In genomic region chr3R:23713901-23714300, dm6 we compare ENCODE assay signal across 5 fruit fly cellular contexts.
A peak's percentile ranks its signal among the peaks of the same experiment; 100 is the strongest.
TF ChIP-seq lines count a peak whose summit lies in the region.

No protein-coding gene starts in this region.

- peak; percentile 9 for TF ChIP-seq CTCF in whole organism, embryonic (GFP tag; optimal IDR thresholded peaks at IDR 0.05; lab: Kevin White, UChicago)

TF ChIP-seq in whole organism, adult, 20 proteins besides CTCF, POLR2A, EP300 and RAD21:
- TF ChIP-seq tj (GFP tag; optimal IDR thresholded peaks at IDR 0.05; lab: Kevin White, UChicago) (peak; percentile 11), Clk (GFP tag; optimal IDR thresholded peaks at IDR 0.05; lab: Kevin White, UChicago) (no peak), bab1 (GFP tag; optimal IDR thresholded peaks at IDR 0.05; lab: Kevin White, UChicago) (peak; percentile 4), Crg-1 (GFP tag; optimal IDR thresholded peaks at IDR 0.05; lab: Kevin White, UChicago) (no peak), CG7101 (tag; optimal IDR thresholded peaks at IDR 0.05; lab: Kevin White, UChicago) (no peak), ovo (GFP tag; optimal IDR thresholded peaks at IDR 0.05; lab: Kevin White, UChicago) (no peak), CG7045 (GFP tag; optimal IDR thresholded peaks at IDR 0.05; lab: Kevin White, UChicago) (no peak), kay (GFP tag; lab: Kevin White, UChicago; ENCODE audit: borderline replicate concordance) (no peak), cnc (optimal IDR thresholded peaks at IDR 0.05; lab: Kevin White, UChicago) (no peak), CG14711 (tag; optimal IDR thresholded peaks at IDR 0.05; lab: Kevin White, UChicago) (peak; percentile 22)

TF ChIP-seq in whole organism, embryonic, 481 proteins besides CTCF, POLR2A, EP300 and RAD21 (continues in another document):
- TF ChIP-seq ap (GFP tag; IDR thresholded peaks at IDR 0.05; lab: Robert Waterston, UW) (peak; percentile 51), danr (GFP tag; IDR thresholded peaks at IDR 0.05; lab: Robert Waterston, UW) (no peak), CG33213 (GFP tag; optimal IDR thresholded peaks at IDR 0.05; lab: Kevin White, UChicago) (peak; percentile 30), CG10959 (GFP tag; IDR thresholded peaks at IDR 0.05; lab: Robert Waterston, UW) (peak; percentile 13; the same call in 1 of the 2 replicates), CG17359 (tag; optimal IDR thresholded peaks at IDR 0.05; lab: Kevin White, UChicago) (peak; percentile 70), CG1602 (GFP tag; optimal IDR thresholded peaks at IDR 0.05; lab: Kevin White, UChicago) (peak; percentile 64), Sox100B (GFP tag; optimal IDR thresholded peaks at IDR 0.05; lab: Kevin White, UChicago) (peak; percentile 57), al (GFP tag; IDR thresholded peaks at IDR 0.05; lab: Robert Waterston, UW) (no peak), sr (GFP tag; IDR thresholded peaks at IDR 0.05; lab: Robert Waterston, UW) (no peak), CG30431 (GFP tag; optimal IDR thresholded peaks at IDR 0.05; lab: Kevin White, UChicago) (peak; percentile 48), CG34224 (GFP tag; IDR thresholded peaks at IDR 0.05; lab: Robert Waterston, UW; ENCODE audit: partially characterized antibody) (no peak), seq (GFP tag; IDR thresholded peaks at IDR 0.05; lab: Robert Waterston, UW) (0 out of 2 replicates have a peak, but pooled peaks have one; percentile 48), Lpt (GFP tag; optimal IDR thresholded peaks at IDR 0.05; lab: Kevin White, UChicago) (no peak), lov (optimal IDR thresholded peaks at IDR 0.05; lab: Kevin White, UChicago) (no peak), lov (GFP tag; IDR thresholded peaks at IDR 0.05; lab: Robert Waterston, UW) (peak; percentile 69; the same call in 1 of the 3 replicates), Lhr (GFP tag; optimal IDR thresholded peaks at IDR 0.05; lab: Kevin White, UChicago) (peak; percentile 5), Doc2 (GFP tag; IDR thresholded peaks at IDR 0.05; lab: Robert Waterston, UW) (no peak), Dll (GFP tag; IDR thresholded peaks at IDR 0.05; lab: Robert Waterston, UW; ENCODE audit: partially characterized antibody) (no peak), ssp (GFP tag; IDR thresholded peaks at IDR 0.05; lab: Robert Waterston, UW) (0 out of 2 replicates have a peak, but pooled peaks have one; percentile 24), esg (GFP tag; conservative IDR thresholded peaks at IDR 0.05; lab: Robert Waterston, UW) (peak; percentile 56)

TF ChIP-seq in whole organism, prepupa, 60 proteins besides CTCF, POLR2A, EP300 and RAD21 (continues in another document):
- TF ChIP-seq CG11762 (GFP tag; optimal IDR thresholded peaks at IDR 0.05; lab: Kevin White, UChicago; ENCODE audit: insufficient read depth) (peak; percentile 57), CG4318 (GFP tag; optimal IDR thresholded peaks at IDR 0.05; lab: Kevin White, UChicago) (no peak), dac (GFP tag; optimal IDR thresholded peaks at IDR 0.05; lab: Kevin White, UChicago) (no peak), Sox14 (GFP tag; optimal IDR thresholded peaks at IDR 0.05; lab: Kevin White, UChicago) (peak; percentile 84), Gug (GFP tag; IDR thresholded peaks at IDR 0.05; lab: Robert Waterston, UW) (peak; percentile 56), CG11902 (GFP tag; optimal IDR thresholded peaks at IDR 0.05; lab: Kevin White, UChicago) (peak; percentile 67), pdm3 (GFP tag; optimal IDR thresholded peaks at IDR 0.05; lab: Kevin White, UChicago) (peak; percentile 79), eg (GFP tag; IDR thresholded peaks at IDR 0.05; lab: Robert Waterston, UW) (peak; percentile 56), CG3919 (GFP tag; optimal IDR thresholded peaks at IDR 0.05; lab: Kevin White, UChicago) (peak; percentile 69), lz (GFP tag; optimal IDR thresholded peaks at IDR 0.05; lab: Kevin White, UChicago) (peak; percentile 88), CG6854 (GFP tag; optimal IDR thresholded peaks at IDR 0.05; lab: Kevin White, UChicago) (peak; percentile 38), Sox102F (GFP tag; optimal IDR thresholded peaks at IDR 0.05; lab: Kevin White, UChicago) (peak; percentile 82), Eip78C (GFP tag; lab: Kevin White, UChicago) (no peak), CG11294 (GFP tag; IDR thresholded peaks at IDR 0.05; lab: Robert Waterston, UW) (no peak), Blimp-1 (GFP tag; optimal IDR thresholded peaks at IDR 0.05; lab: Kevin White, UChicago) (peak; percentile 11), svp (GFP tag; lab: Kevin White, UChicago) (peak; percentile 93), CG6792 (GFP tag; optimal IDR thresholded peaks at IDR 0.05; lab: Kevin White, UChicago) (peak; percentile 85), Hr38 (GFP tag; optimal IDR thresholded peaks at IDR 0.05; lab: Kevin White, UChicago) (no peak), acj6 (GFP tag; optimal IDR thresholded peaks at IDR 0.05; lab: Kevin White, UChicago) (peak; percentile 85), CG7368 (GFP tag; optimal IDR thresholded peaks at IDR 0.05; lab: Kevin White, UChicago) (peak; percentile 56), Met (GFP tag; optimal IDR thresholded peaks at IDR 0.05; lab: Kevin White, UChicago) (peak; percentile 90), CG6276 (GFP tag; optimal IDR thresholded peaks at IDR 0.05; lab: Kevin White, UChicago) (no peak)

TF ChIP-seq in whole organism, pupa, 21 proteins besides CTCF, POLR2A, EP300 and RAD21:
- TF ChIP-seq Ets98B (GFP tag; IDR thresholded peaks at IDR 0.05; lab: Robert Waterston, UW): peak; percentile 36; the same call in 1 of the 2 replicates
- TF ChIP-seq Pif1B (GFP tag; optimal IDR thresholded peaks at IDR 0.05; lab: Kevin White, UChicago): peak; percentile 75
- peak; percentile 51 for TF ChIP-seq CG14655 (GFP tag; optimal IDR thresholded peaks at IDR 0.05; lab: Kevin White, UChicago)
- TF ChIP-seq D1 (tag; optimal IDR thresholded peaks at IDR 0.05; lab: Kevin White, UChicago): no peak
- TF ChIP-seq CG12605 (GFP tag; IDR thresholded peaks at IDR 0.05; lab: Robert Waterston, UW): peak; percentile 64
- TF ChIP-seq CG32121 (GFP tag; IDR thresholded peaks at IDR 0.05; lab: Robert Waterston, UW): no peak
- peak; percentile 53 for TF ChIP-seq CG9948 (tag; optimal IDR thresholded peaks at IDR 0.05; lab: Kevin White, UChicago)
- no peak for TF ChIP-seq EcR (GFP tag; optimal IDR thresholded peaks at IDR 0.05; lab: Kevin White, UChicago)
- peak; percentile 85 for TF ChIP-seq CG4496 (GFP tag; IDR thresholded peaks at IDR 0.05; lab: Robert Waterston, UW)
- no peak for TF ChIP-seq fd96Ca (GFP tag; IDR thresholded peaks at IDR 0.05; lab: Robert Waterston, UW)
- TF ChIP-seq rn (GFP tag; IDR thresholded peaks at IDR 0.05; lab: Robert Waterston, UW): 0 out of 2 replicates have a peak, but pooled peaks have one; percentile 45
- TF ChIP-seq CG34367 (tag; optimal IDR thresholded peaks at IDR 0.05; lab: Kevin White, UChicago): peak; percentile 70
- no peak for TF ChIP-seq gl (tag; optimal IDR thresholded peaks at IDR 0.05; lab: Kevin White, UChicago)
- TF ChIP-seq Pif1A (GFP tag; optimal IDR thresholded peaks at IDR 0.05; lab: Kevin White, UChicago): peak; percentile 76
- peak; percentile 61 for TF ChIP-seq CG17806 (tag; optimal IDR thresholded peaks at IDR 0.05; lab: Kevin White, UChicago)
- peak; percentile 73 for TF ChIP-seq CG15710 (tag; optimal IDR thresholded peaks at IDR 0.05; lab: Kevin White, UChicago)
- no peak for TF ChIP-seq CG10348 (GFP tag; IDR thresholded peaks at IDR 0.05; lab: Robert Waterston, UW)
- TF ChIP-seq CG8159 (tag; optimal IDR thresholded peaks at IDR 0.05; lab: Kevin White, UChicago): peak; percentile 74
- TF ChIP-seq Snoo (tag; optimal IDR thresholded peaks at IDR 0.05; lab: Kevin White, UChicago): peak; percentile 78
- no peak for TF ChIP-seq CG13204 (GFP tag; optimal IDR thresholded peaks at IDR 0.05; lab: Kevin White, UChicago)
- TF ChIP-seq CG8301 (tag; optimal IDR thresholded peaks at IDR 0.05; lab: Kevin White, UChicago): peak; percentile 54
TF ChIP-seq in whole organism, pupa: peak in this region for 14.

TF ChIP-seq in whole organism, wandering third instar larva, 38 proteins besides CTCF, POLR2A, EP300 and RAD21 (continues in another document):
- TF ChIP-seq Sp1 (GFP tag; optimal IDR thresholded peaks at IDR 0.05; lab: Kevin White, UChicago) (peak; percentile 86), Hnf4 (GFP tag; optimal IDR thresholded peaks at IDR 0.05; lab: Kevin White, UChicago) (peak; percentile 91), br (GFP tag; optimal IDR thresholded peaks at IDR 0.05; lab: Kevin White, UChicago) (peak; percentile 90), Myc (optimal IDR thresholded peaks at IDR 0.05; lab: Kevin White, UChicago) (no peak), Hr83 (GFP tag; optimal IDR thresholded peaks at IDR 0.05; lab: Kevin White, UChicago; ENCODE audit: poor library complexity, severe bottlenecking) (no peak), HLH106 (tag; optimal IDR thresholded peaks at IDR 0.05; lab: Kevin White, UChicago) (peak; percentile 78), ey (GFP tag; optimal IDR thresholded peaks at IDR 0.05; lab: Kevin White, UChicago) (peak; percentile 86), CG32264 (GFP tag; optimal IDR thresholded peaks at IDR 0.05; lab: Kevin White, UChicago) (peak; percentile 61), Hr78 (GFP tag; optimal IDR thresholded peaks at IDR 0.05; lab: Kevin White, UChicago) (no peak), tai (GFP tag; optimal IDR thresholded peaks at IDR 0.05; lab: Kevin White, UChicago) (peak; percentile 76), brk (GFP tag; optimal IDR thresholded peaks at IDR 0.05; lab: Kevin White, UChicago) (peak; percentile 72), sv (GFP tag; optimal IDR thresholded peaks at IDR 0.05; lab: Kevin White, UChicago) (peak; percentile 45), dl (GFP tag; optimal IDR thresholded peaks at IDR 0.05; lab: Kevin White, UChicago; ENCODE audit: insufficient read depth in 1 of 2, partially characterized antibody in 2 of 2) (no peak), rgr (GFP tag; optimal IDR thresholded peaks at IDR 0.05; lab: Kevin White, UChicago) (peak; percentile 87), foxo (GFP tag; optimal IDR thresholded peaks at IDR 0.05; lab: Kevin White, UChicago) (peak; percentile 55 to 88), psq (GFP tag; optimal IDR thresholded peaks at IDR 0.05; lab: Kevin White, UChicago) (peak; percentile 76), Abd-B (GFP tag; optimal IDR thresholded peaks at IDR 0.05; lab: Kevin White, UChicago) (no peak), jim (GFP tag; optimal IDR thresholded peaks at IDR 0.05; lab: Kevin White, UChicago) (no peak), woc (GFP tag; optimal IDR thresholded peaks at IDR 0.05; lab: Kevin White, UChicago) (peak; percentile 65), h (GFP tag; optimal IDR thresholded peaks at IDR 0.05; lab: Kevin White, UChicago) (peak; percentile 90), Dfd (GFP tag; optimal IDR thresholded peaks at IDR 0.05; lab: Kevin White, UChicago) (no peak), pan (optimal IDR thresholded peaks at IDR 0.05; lab: Kevin White, UChicago) (no peak), GATAd (GFP tag; optimal IDR thresholded peaks at IDR 0.05; lab: Kevin White, UChicago) (no peak), usp (GFP tag; optimal IDR thresholded peaks at IDR 0.05; lab: Kevin White, UChicago) (no peak), Vsx2 (GFP tag; optimal IDR thresholded peaks at IDR 0.05; lab: Kevin White, UChicago; ENCODE audit: partially characterized antibody) (no peak), Rel (GFP tag; optimal IDR thresholded peaks at IDR 0.05; lab: Kevin White, UChicago) (peak; percentile 22), Rel (tag; optimal IDR thresholded peaks at IDR 0.05; lab: Kevin White, UChicago) (peak; percentile 21)
